Fruit fly (Drosophila melanogaster): ENCODE results near the gene Ugt35B1.

The Ugt35B1 gene

DNA sequence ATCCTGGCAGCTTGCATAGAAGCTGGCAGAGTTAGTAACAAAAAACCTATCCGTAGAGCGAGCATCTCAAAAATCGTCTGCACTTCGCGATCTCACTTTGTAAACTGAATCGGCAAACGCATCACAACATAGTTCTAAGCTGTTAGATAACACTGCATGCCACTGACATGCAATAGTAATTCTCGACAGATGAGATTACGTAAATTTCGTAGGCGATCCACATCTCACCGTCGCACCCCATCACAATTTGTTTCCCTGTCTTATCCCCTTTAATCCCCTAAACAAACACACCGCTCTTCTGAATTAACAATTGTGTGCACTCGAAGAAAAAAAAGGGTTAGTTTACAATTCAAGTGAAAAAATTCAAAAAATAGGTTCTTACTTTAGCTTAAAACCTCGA is at the start of gene Ugt35B1:
Gene Ugt35B1, minus strand, starts transcription at position 101 of the 400 bp plus-strand sequence.
- peak; percentile 21 for TF ChIP-seq CG7101 (tag; optimal IDR thresholded peaks at IDR 0.05)
- no peak for TF ChIP-seq tj (GFP tag; optimal IDR thresholded peaks at IDR 0.05)
- no peak for TF ChIP-seq CG14711 (tag; optimal IDR thresholded peaks at IDR 0.05)
- peak; percentile 17 for TF ChIP-seq CG33017 (tag; optimal IDR thresholded peaks at IDR 0.05)
- TF ChIP-seq CG7045 (GFP tag; optimal IDR thresholded peaks at IDR 0.05), result no peak
- no peak for TF ChIP-seq ovo (GFP tag; optimal IDR thresholded peaks at IDR 0.05)
- TF ChIP-seq toe (GFP tag; optimal IDR thresholded peaks at IDR 0.05), result peak; percentile 15
- TF ChIP-seq CG12768 (GFP tag; optimal IDR thresholded peaks at IDR 0.05), result peak; percentile 49
- TF ChIP-seq Mnt (GFP tag; optimal IDR thresholded peaks at IDR 0.05), result no peak
- TF ChIP-seq bab1 (GFP tag; optimal IDR thresholded peaks at IDR 0.05), result no peak
- peak; percentile 39 for TF ChIP-seq CG5204 (GFP tag; optimal IDR thresholded peaks at IDR 0.05)
- peak; percentile 68 for TF ChIP-seq kay (GFP tag; ENCODE audit: borderline replicate concordance)
- peak; percentile 26 for TF ChIP-seq CG11617 (GFP tag; optimal IDR thresholded peaks at IDR 0.05)
- TF ChIP-seq cic (GFP tag; optimal IDR thresholded peaks at IDR 0.05), result peak; percentile 44
- TF ChIP-seq Clk (GFP tag; optimal IDR thresholded peaks at IDR 0.05), result no peak
- no peak for TF ChIP-seq CG1620 (GFP tag; optimal IDR thresholded peaks at IDR 0.05)
- no peak for TF ChIP-seq Hr96 (GFP tag; optimal IDR thresholded peaks at IDR 0.05)
- TF ChIP-seq Crg-1 (GFP tag; optimal IDR thresholded peaks at IDR 0.05), result no peak
- no peak for TF ChIP-seq cnc (optimal IDR thresholded peaks at IDR 0.05)
- TF ChIP-seq pad (GFP tag; optimal IDR thresholded peaks at IDR 0.05), result no peak

DNA sequence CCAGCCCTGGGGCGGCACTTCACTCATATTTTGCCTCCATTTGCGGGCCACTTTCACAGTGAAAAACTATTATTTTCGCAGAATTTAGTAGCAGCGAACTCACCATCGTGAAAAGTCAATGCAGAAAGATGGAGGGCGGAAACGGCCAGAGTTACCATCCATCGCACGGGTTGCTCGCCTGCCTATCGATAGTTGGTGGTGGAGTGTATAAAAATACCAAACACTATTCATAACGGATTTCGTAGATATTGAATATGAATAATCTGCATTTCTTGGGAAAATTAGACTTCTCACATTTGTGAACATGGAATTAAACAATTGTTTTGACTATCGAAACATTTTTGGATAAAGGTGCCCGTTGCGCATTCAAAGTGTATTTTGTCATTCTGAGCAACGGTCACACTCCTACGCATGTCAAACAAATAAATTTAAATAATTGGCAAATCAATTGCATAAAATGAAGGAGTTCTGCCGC is 46.1 kb upstream of the Ugt35B1 start, which contains the start of the genes RpS25 and CG4820:
Gene RpS25, minus strand, starts transcription at position 132 of the 475 bp plus-strand sequence.
Gene CG4820, plus strand, starts transcription at position 380 of the 475 bp plus-strand sequence.
- peak; percentile 93 for TF ChIP-seq Mnt (GFP tag; optimal IDR thresholded peaks at IDR 0.05)
- peak; percentile 91 for TF ChIP-seq ovo (GFP tag; optimal IDR thresholded peaks at IDR 0.05)
- no peak for TF ChIP-seq CG5204 (GFP tag; optimal IDR thresholded peaks at IDR 0.05)
- peak; percentile 90 for TF ChIP-seq CG7045 (GFP tag; optimal IDR thresholded peaks at IDR 0.05)
- peak; percentile 96 for TF ChIP-seq CG11617 (GFP tag; optimal IDR thresholded peaks at IDR 0.05)
- peak; percentile 83 for TF ChIP-seq pad (GFP tag; optimal IDR thresholded peaks at IDR 0.05)
- TF ChIP-seq CG33017 (tag; optimal IDR thresholded peaks at IDR 0.05), result peak; percentile 88
- peak; percentile 82 for TF ChIP-seq tj (GFP tag; optimal IDR thresholded peaks at IDR 0.05)
- no peak for TF ChIP-seq kay (GFP tag; ENCODE audit: borderline replicate concordance)
- TF ChIP-seq Crg-1 (GFP tag; optimal IDR thresholded peaks at IDR 0.05), result peak; percentile 96
- TF ChIP-seq bab1 (GFP tag; optimal IDR thresholded peaks at IDR 0.05), result peak; percentile 97
- peak; percentile 97 for TF ChIP-seq CG14711 (tag; optimal IDR thresholded peaks at IDR 0.05)
- TF ChIP-seq toe (GFP tag; optimal IDR thresholded peaks at IDR 0.05), result peak; percentile 87
- peak; percentile 94 for TF ChIP-seq Hr96 (GFP tag; optimal IDR thresholded peaks at IDR 0.05)
- TF ChIP-seq CG7101 (tag; optimal IDR thresholded peaks at IDR 0.05), result peak; percentile 94
- peak; percentile 93 for TF ChIP-seq CG12768 (GFP tag; optimal IDR thresholded peaks at IDR 0.05)
- no peak for TF ChIP-seq cnc (optimal IDR thresholded peaks at IDR 0.05)
- TF ChIP-seq Clk (GFP tag; optimal IDR thresholded peaks at IDR 0.05), result peak; percentile 88
- peak; percentile 96 for TF ChIP-seq CG1620 (GFP tag; optimal IDR thresholded peaks at IDR 0.05)
- TF ChIP-seq cic (GFP tag; optimal IDR thresholded peaks at IDR 0.05), result peak; percentile 81

DNA sequence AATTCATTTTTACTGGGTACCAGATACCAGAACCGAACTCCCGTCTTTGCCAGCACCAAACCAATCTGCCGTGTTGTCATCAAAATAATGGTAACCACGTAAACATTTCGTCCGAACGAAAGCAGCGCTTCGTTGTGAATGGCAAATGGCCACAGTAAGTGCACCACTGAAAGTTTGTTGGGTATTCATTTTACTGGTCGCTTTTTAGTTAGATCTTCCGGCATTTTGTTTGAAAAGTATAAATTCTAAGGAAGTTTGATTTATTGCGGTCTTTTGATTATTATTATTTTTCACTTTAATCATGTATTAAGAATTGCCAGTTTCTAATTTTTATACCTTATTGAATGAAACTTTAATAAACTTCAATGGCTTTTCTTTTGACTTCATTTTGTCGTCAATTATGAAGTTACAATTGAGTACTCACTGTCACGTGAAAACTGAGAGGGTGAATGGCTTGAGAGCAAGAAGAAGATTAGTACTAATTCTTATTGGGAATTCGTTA is 44.5 kb upstream of the Ugt35B1 start, which contains the start of gene ZnT86D:
Gene ZnT86D, minus strand, starts transcription at position 91 of the 502 bp plus-strand sequence.
- peak; percentile 70 for TF ChIP-seq pad (GFP tag; optimal IDR thresholded peaks at IDR 0.05)
- peak; percentile 72 for TF ChIP-seq CG7045 (GFP tag; optimal IDR thresholded peaks at IDR 0.05)
- TF ChIP-seq Hr96 (GFP tag; optimal IDR thresholded peaks at IDR 0.05), result peak; percentile 74
- no peak for TF ChIP-seq kay (GFP tag; ENCODE audit: borderline replicate concordance)
- TF ChIP-seq CG12768 (GFP tag; optimal IDR thresholded peaks at IDR 0.05), result peak; percentile 78
- peak; percentile 80 for TF ChIP-seq CG5204 (GFP tag; optimal IDR thresholded peaks at IDR 0.05)
- peak; percentile 86 for TF ChIP-seq CG33017 (tag; optimal IDR thresholded peaks at IDR 0.05)
- TF ChIP-seq cic (GFP tag; optimal IDR thresholded peaks at IDR 0.05), result peak; percentile 68
- TF ChIP-seq Mnt (GFP tag; optimal IDR thresholded peaks at IDR 0.05), result peak; percentile 83
- peak; percentile 27 for TF ChIP-seq ovo (GFP tag; optimal IDR thresholded peaks at IDR 0.05)
- TF ChIP-seq CG1620 (GFP tag; optimal IDR thresholded peaks at IDR 0.05), result peak; percentile 68
- TF ChIP-seq toe (GFP tag; optimal IDR thresholded peaks at IDR 0.05), result peak; percentile 70
- peak; percentile 86 for TF ChIP-seq CG7101 (tag; optimal IDR thresholded peaks at IDR 0.05)
- peak; percentile 82 for TF ChIP-seq CG11617 (GFP tag; optimal IDR thresholded peaks at IDR 0.05)
- TF ChIP-seq CG14711 (tag; optimal IDR thresholded peaks at IDR 0.05), result peak; percentile 75
- peak; percentile 75 for TF ChIP-seq bab1 (GFP tag; optimal IDR thresholded peaks at IDR 0.05)
- TF ChIP-seq Clk (GFP tag; optimal IDR thresholded peaks at IDR 0.05), result peak; percentile 47
- no peak for TF ChIP-seq cnc (optimal IDR thresholded peaks at IDR 0.05)
- peak; percentile 54 for TF ChIP-seq tj (GFP tag; optimal IDR thresholded peaks at IDR 0.05)
- TF ChIP-seq Crg-1 (GFP tag; optimal IDR thresholded peaks at IDR 0.05), result peak; percentile 34

DNA sequence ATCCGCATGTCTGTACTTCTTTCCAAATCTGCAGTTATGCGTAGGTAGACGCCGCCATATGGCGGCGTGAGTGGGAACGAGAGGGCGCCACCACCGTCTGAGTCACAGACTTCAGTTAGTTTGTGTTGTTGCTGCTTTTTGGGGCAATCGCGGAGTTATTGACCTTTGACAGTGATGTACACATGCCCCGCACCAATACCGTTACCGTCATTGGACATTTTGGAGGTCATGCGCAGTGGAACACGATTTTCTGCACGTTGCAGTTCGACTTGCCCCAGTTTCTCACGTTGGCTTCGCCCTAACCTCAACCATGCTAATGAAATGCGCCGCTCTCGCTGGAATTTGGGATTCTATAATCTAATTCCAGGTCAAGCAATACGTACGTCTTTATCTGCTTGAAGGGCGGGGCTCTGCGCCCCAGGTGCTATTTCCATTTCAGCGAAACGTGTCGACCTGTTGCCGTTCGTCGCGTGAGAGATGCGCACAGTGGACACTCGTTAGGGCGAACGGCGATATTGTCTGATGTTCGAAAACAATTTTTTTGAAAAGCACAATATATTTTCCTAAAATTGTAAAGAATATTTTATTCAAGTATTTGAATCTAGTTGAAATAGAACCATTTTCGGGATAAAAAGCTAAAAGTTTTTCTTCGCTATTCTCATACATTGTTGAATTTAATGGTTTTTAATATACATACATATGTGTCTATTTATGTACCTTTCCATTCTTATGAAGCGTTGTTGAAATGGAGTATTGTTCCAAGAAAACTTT is 41.4 kb upstream of the Ugt35B1 start:
- peak; percentile 67 for TF ChIP-seq Hr96 (GFP tag; optimal IDR thresholded peaks at IDR 0.05)
- TF ChIP-seq tj (GFP tag; optimal IDR thresholded peaks at IDR 0.05), result peak; percentile 75
- peak; percentile 44 for TF ChIP-seq CG7045 (GFP tag; optimal IDR thresholded peaks at IDR 0.05)
- TF ChIP-seq bab1 (GFP tag; optimal IDR thresholded peaks at IDR 0.05), result peak; percentile 55
- peak; percentile 95 for TF ChIP-seq Mnt (GFP tag; optimal IDR thresholded peaks at IDR 0.05)
- peak; percentile 61 for TF ChIP-seq CG1620 (GFP tag; optimal IDR thresholded peaks at IDR 0.05)
- TF ChIP-seq Clk (GFP tag; optimal IDR thresholded peaks at IDR 0.05), result no peak
- peak; percentile 58 for TF ChIP-seq pad (GFP tag; optimal IDR thresholded peaks at IDR 0.05)
- peak; percentile 62 for TF ChIP-seq CG14711 (tag; optimal IDR thresholded peaks at IDR 0.05)
- TF ChIP-seq ovo (GFP tag; optimal IDR thresholded peaks at IDR 0.05), result peak; percentile 87
- TF ChIP-seq CG11617 (GFP tag; optimal IDR thresholded peaks at IDR 0.05), result peak; percentile 69
- peak; percentile 49 for TF ChIP-seq CG33017 (tag; optimal IDR thresholded peaks at IDR 0.05)
- peak; percentile 61 for TF ChIP-seq cic (GFP tag; optimal IDR thresholded peaks at IDR 0.05)
- TF ChIP-seq cnc (optimal IDR thresholded peaks at IDR 0.05), result no peak
- TF ChIP-seq CG5204 (GFP tag; optimal IDR thresholded peaks at IDR 0.05), result no peak
- TF ChIP-seq CG12768 (GFP tag; optimal IDR thresholded peaks at IDR 0.05), result peak; percentile 68
- no peak for TF ChIP-seq kay (GFP tag; ENCODE audit: borderline replicate concordance)
- peak; percentile 40 for TF ChIP-seq Crg-1 (GFP tag; optimal IDR thresholded peaks at IDR 0.05)
- TF ChIP-seq CG7101 (tag; optimal IDR thresholded peaks at IDR 0.05), result peak; percentile 68
- peak; percentile 72 for TF ChIP-seq toe (GFP tag; optimal IDR thresholded peaks at IDR 0.05)
